Fruit fly (Drosophila melanogaster) ovary, adult (tissue): Measurements from ENCODE around the gene MED11.
A peak's percentile ranks its signal among the peaks of the same experiment; 100 is the strongest.

ENCODE experiments used
- CG17801 ChIP-seq: fragments of 200-800 bp; optimal IDR thresholded peaks from 2 replicates; lab custom pipeline; 2019; ENCODE audit warnings: missing biosample characterization, mild to moderate bottlenecking, missing genetic modification characterization, moderate library complexity; ENCODE audit not compliant: partially characterized antibody

Gene MED11

DNA sequence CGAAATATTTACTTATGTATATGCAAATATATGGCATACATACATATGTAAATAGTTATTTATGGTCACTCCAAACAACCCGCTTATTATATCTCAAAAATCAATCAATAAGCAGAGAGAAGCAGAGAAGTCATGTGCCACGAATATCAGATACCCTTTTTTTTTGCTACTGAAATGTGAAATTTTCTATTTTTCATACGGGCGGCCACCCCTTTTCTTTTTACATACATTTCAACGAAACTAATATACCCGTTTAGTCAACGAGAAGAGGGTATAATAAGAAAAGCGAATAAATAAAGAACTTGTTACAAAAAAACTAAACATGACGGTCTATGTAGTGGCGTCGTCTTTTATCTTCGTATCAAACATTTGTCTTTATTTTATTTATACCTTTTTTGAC lies 38.9 kb downstream of the MED11 start:
- peak; percentile 50 for TF ChIP-seq CG17801

DNA sequence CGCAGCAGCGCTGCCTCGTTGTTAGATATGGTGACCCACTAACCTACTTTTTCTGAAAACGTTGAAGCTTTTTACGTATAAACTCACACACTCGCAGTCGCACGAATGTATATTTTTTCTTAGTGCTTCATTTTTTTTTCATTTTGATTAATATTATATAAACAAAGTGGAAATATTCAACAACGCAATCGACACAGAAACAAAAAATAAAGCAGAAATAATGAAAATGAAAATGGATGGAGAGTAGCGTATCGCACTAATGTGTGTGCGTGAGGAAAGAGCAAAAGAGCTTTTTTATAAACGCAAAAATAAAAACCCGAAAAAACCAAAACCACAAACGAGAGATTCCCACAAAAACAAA lies 40.4 kb downstream of the MED11 start:
- TF ChIP-seq CG17801, result no peak

DNA sequence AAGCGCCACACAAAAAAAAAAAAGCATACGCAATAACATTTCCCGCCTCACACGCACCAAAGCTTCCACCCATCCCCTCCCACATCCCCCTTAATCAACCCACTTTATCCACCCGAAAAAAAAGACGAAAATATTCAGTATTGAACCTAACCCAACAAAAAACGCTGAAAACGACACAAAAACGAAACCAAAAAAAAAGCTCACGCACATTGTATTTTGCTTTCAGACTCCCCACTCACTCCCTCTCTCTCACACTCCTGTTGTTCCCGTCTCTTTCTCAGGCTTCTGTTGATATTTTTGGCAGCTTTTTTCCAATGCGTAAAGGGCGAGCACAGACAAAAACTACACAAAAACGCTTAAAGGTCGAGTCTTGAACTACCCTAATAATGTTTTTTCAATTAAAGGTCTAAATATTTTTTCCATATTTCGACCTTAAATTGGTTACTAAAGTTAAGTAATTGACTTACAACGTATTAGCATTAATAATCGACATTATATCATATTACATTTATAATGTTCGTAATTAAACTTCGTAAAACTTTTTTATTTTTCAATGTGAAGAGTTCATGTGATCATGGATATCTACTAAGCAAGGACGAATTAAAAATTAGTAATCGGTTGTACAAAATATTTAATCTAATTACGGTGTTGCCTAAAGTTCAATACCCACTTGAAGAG lies 40.9 kb downstream of the MED11 start:
- TF ChIP-seq CG17801, result no peak

DNA sequence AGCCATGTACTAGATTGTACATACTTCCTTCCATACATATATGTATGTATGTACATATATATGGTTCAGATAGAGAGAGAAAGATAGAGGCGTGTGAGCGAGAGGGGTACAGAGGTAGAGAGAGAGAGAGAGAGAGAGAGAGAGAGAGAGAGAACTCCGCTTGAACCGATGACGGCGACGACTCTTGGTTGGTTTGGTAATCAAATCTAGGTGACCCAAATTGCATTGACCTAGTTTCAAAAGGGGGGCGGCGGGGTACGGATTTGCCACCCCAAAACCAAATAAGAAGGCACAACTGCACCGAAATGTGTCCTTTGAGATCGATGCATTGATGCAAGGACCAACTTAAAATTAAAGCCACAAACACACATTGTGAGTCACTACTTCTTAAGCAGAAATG lies 42.2 kb downstream of the MED11 start:
- TF ChIP-seq CG17801, result no peak

DNA sequence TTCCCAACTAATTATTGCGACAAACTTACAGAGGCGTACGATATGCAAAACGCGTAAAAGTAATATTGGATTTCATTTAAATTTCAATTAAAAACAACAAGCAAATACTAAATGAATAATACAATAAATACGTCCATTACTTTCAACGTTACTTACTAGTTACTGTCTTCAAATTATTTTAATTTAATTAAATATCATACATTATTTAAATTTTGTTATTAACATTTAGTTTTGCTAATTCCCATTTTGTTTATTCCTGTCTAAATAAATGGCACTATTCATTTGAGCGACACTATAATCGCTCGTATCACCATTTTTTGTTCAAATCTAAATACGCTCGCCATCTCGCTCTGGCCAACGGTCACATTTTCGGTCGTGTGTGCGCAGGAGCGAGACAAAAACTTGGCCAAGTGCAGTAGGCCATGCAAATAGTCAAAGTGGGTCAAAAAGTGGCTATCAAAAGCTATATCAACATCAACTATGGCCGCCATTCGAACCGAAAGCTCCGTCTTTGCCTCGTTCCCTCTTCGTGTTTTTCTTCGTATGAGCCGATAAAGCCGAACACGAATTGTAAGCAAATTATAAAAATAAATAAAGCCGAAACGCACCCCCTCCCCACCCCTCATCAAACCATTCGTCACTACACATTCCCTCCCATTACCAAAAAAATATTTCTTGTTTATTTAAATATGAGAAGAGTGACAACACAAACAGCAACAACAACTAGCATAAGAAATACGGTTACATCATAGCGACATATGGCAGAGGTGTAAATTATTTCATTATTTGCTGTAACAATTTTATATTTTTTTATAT lies 43.8 kb downstream of the MED11 start:
- TF ChIP-seq CG17801, result no peak

DNA sequence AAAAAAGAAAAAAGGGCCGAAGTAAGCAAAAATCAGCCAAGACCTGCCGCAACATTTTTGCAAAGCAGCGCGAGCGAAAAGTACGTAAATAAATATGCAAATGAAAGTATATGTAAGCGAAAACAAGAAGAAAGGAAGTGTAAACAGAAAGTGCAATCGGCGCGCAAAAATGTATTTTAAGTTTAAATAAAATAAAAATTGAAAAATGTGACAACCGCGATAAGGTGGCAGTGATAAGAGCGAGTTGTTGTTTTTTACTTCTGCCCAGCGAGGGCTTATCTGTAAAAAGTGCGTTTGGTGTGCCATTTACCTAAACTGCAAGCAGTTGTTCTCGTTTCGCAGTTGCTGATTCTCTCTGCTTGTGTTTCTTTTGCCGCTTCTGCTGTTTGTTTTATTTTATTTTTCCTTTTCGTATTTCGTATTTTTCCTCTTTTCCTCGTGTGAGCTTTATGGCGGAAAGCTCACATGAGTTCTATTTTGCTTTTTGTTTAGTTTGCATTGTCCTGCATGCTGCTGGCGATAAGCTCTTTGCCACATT lies 45.0 kb downstream of the MED11 start:
- TF ChIP-seq CG17801, result peak; percentile 84

DNA sequence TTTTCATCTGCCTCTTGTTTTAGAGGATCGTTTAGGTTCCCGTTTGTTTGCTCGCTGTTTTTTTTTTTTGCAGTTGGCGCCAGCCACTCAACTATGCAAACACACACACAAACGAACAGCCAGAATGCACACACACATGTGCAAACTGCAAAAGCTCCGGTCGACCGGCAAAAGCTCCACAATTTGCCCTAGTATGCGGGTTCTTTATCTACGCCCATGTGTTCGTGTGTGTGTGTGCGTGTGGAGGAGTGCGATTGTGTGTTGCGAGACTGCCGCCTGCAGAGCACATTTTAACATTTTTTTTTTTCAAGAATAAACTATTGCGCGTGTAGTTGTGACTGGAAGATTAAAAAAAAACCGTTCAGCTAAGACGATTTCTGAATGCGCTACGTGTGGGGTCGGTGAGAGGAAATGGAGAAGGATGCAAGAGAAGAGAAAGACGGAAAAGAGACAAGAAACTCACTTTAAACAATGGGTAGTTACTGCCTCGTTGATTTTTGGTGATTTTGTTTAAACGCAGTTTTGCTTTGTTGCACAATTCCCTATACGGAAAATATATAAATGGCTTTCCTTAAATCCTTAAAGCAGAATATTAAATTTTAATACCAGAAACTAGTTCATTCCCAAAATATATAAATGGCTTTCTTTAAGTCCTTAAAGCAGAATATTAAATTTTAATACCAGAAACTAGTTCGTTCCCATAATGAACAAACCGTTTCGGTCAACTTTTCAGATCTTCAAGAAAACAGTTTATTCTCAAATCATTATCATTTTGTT lies 45.8 kb downstream of the MED11 start:
- no peak for TF ChIP-seq CG17801

DNA sequence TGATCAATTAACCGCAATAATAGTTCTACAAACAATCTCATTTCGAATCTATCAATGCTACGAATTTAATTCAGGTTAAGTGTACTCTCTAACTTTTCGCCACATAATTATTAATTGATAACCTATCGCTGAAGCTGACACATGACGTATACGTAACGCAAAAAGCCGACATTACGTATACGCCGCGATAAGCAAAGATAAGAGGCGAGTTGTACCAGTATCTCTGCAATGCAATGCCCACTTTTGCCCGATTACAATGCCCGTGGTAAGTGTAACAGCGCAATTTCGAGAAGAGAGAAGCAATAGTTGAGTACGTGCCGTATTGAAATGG lies 46.3 kb downstream of the MED11 start:
- TF ChIP-seq CG17801, result no peak

DNA sequence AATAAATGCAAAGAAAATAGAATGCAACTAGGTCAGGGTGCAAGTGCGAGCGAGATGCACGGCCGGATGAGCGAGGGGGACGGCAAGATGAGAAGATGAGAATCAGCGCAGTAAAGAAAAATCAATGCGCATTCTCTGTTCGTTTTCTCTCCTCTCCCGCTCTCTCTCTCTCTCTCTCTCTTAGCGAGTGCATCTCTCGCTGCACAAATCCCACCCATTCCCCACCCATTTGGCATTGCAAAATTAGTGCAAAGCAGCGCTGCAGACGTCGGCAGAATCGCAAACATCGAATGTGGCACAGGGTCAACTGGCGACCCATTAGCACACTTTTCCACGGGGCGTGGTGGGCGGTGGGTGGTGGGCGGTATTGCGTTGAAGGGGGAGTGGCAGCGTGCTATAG lies 47.2 kb downstream of the MED11 start:
- no peak for TF ChIP-seq CG17801

DNA sequence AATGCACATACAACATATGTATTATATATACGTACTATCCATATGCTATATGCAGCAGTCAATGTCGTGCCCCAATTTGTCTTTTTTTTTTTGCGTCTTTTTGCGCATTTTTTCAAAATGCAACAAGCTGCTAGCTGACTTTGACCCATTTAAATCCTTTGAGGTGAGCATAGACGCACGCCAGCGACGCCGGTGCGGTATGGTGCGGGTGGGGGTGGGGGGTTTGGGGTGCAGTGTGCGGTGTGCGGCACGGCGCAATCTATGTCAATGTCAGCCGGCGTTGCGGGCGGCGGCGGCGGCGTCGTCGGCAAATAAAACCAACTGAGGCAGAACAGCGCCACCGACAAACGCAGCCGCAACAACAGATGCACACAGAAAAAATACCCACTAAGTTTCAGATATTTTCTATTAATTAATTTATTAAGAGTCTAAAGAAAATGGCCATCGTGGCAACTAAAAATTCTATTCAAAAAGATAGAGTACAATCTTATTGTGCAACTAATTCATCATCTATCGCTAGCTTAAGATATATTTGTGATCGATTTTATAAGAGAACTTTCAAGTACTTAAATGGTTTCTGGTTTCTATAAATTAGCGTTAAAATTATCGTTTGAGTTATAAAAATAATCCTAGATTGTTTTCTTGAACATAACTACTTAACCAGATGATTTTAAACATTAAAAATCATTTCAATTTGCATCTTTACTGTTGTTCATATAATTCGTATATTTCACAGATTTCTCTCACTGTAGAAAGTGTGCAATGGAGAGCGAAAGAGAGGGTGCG lies 49.6 kb downstream of the MED11 start:
- no peak for TF ChIP-seq CG17801
